Worm (Caenorhabditis elegans): ENCODE results near the gene hpo-28.

The hpo-28 gene

ce11 chrIII:5710676-5711075 is 1.6 kb upstream of the hpo-28 start:
- no peak for TF ChIP-seq unc-62 (GFP tag; optimal IDR thresholded peaks at IDR 0.05)

ce11 chrIII:5710045-5710444 is 921 bp upstream of the hpo-28 start, which contains the start of gene B0336.12:
Gene B0336.12, minus strand, starts transcription at chrIII:5710145.
- TF ChIP-seq unc-62 (GFP tag; optimal IDR thresholded peaks at IDR 0.05) = no peak

ce11 chrIII:5708024-5708423 is 1.1 kb downstream of the hpo-28 start:
- no peak for TF ChIP-seq unc-62 (GFP tag; optimal IDR thresholded peaks at IDR 0.05)

- no peak for TF ChIP-seq unc-62 (GFP tag; optimal IDR thresholded peaks at IDR 0.05)
Measured at ce11 chrIII:5707546-5707945, 1.6 kb downstream of the hpo-28 start.

- TF ChIP-seq unc-62 (GFP tag; optimal IDR thresholded peaks at IDR 0.05) = no peak
Measured at ce11 chrIII:5706077-5706627, 3.0 kb downstream of the hpo-28 start, which contains the start of gene rpl-23. Gene rpl-23, minus strand, starts transcription at chrIII:5706127.

- TF ChIP-seq unc-62 (GFP tag; optimal IDR thresholded peaks at IDR 0.05) = no peak
Measured at ce11 chrIII:5705228-5705888, 3.8 kb downstream of the hpo-28 start, which contains the start of gene swp-1. Gene swp-1, minus strand, starts transcription at chrIII:5705525.

- TF ChIP-seq unc-62 (GFP tag; optimal IDR thresholded peaks at IDR 0.05) = no peak
Measured at ce11 chrIII:5701491-5701890, 7.6 kb downstream of the hpo-28 start.

- no peak for TF ChIP-seq unc-62 (GFP tag; optimal IDR thresholded peaks at IDR 0.05)
Measured at ce11 chrIII:5697963-5698730, 11.0 kb downstream of the hpo-28 start, which contains the start of the genes lgg-3 and rgs-5. Gene lgg-3, minus strand, starts transcription at chrIII:5698013. Gene rgs-5, plus strand, starts transcription at chrIII:5698555.

ce11 chrIII:5697266-5697665 is 11.9 kb downstream of the hpo-28 start, which contains the start of gene B0336.7:
Gene B0336.7, minus strand, starts transcription at chrIII:5697366.
- TF ChIP-seq unc-62 (GFP tag; optimal IDR thresholded peaks at IDR 0.05) = no peak

ce11 chrIII:5693736-5694135 is 15.4 kb downstream of the hpo-28 start, which contains the start of gene B0336.13:
Gene B0336.13, plus strand, starts transcription at chrIII:5694036.
- TF ChIP-seq unc-62 (GFP tag; optimal IDR thresholded peaks at IDR 0.05) = no peak

- TF ChIP-seq unc-62 (GFP tag; optimal IDR thresholded peaks at IDR 0.05) = no peak
Measured at ce11 chrIII:5692690-5693089, 16.4 kb downstream of the hpo-28 start, which contains the start of the genes abi-1 and arle-14. Gene abi-1, minus strand, starts transcription at chrIII:5692740. Gene arle-14, plus strand, starts transcription at chrIII:5692906.

ce11 chrIII:5691826-5692225 is 17.3 kb downstream of the hpo-28 start:
- TF ChIP-seq unc-62 (GFP tag; optimal IDR thresholded peaks at IDR 0.05) = no peak

- no peak for TF ChIP-seq unc-62 (GFP tag; optimal IDR thresholded peaks at IDR 0.05)
Measured at ce11 chrIII:5688246-5688645, 20.9 kb downstream of the hpo-28 start.

- TF ChIP-seq unc-62 (GFP tag; optimal IDR thresholded peaks at IDR 0.05) = no peak
Measured at ce11 chrIII:5683998-5684397, 25.1 kb downstream of the hpo-28 start, which contains the start of gene rcan-1. Gene rcan-1, minus strand, starts transcription at chrIII:5684098.

ce11 chrIII:5680141-5680540 is 29.0 kb downstream of the hpo-28 start, which contains the start of gene pst-2:
Gene pst-2, plus strand, starts transcription at chrIII:5680433.
- no peak for TF ChIP-seq unc-62 (GFP tag; optimal IDR thresholded peaks at IDR 0.05)

- TF ChIP-seq unc-62 (GFP tag; optimal IDR thresholded peaks at IDR 0.05) = no peak
Measured at ce11 chrIII:5678935-5679334, 30.2 kb downstream of the hpo-28 start, which contains the start of the genes ska-3 and rps-12. Gene ska-3, minus strand, starts transcription at chrIII:5679005. Gene rps-12, plus strand, starts transcription at chrIII:5679298.
